Fruit fly (Drosophila melanogaster) whole organism: ENCODE data around the gene CG43750.

ENCODE experiments used
- pan ChIP-seq: fragments of >200 bp; optimal IDR thresholded peaks from 2 replicates; lab custom pipeline; 2017
- psq ChIP-seq: fragments of >200 bp; optimal IDR thresholded peaks from 2 replicates; lab custom pipeline; 2017

dm6 chr2L:2433494-2434054 lies 43.1 kb upstream of the CG43750 start:
- TF ChIP-seq pan (lab: Kevin White, UChicago): no peak
- TF ChIP-seq psq (lab: Kevin White, UChicago): no peak
